Worm (Caenorhabditis elegans) whole organism, L1 larva: ENCODE data around the gene F48C5.2.

Experiments
- C04F5.9 ChIP-seq: sonication (generic microtip); optimal IDR thresholded peaks from 2 replicates; lab custom pipeline; 2016; ENCODE audit warnings: missing genetic modification characterization, missing compliant biosample characterization
- C34B4.2 ChIP-seq: sonication (generic microtip); optimal IDR thresholded peaks from 2 replicates; lab custom pipeline; 2017; ENCODE audit warnings: mild to moderate bottlenecking, missing genetic modification characterization, missing compliant biosample characterization
- F16B12.6 ChIP-seq: fragments of 150-350 bp; optimal IDR thresholded peaks from 2 replicates; lab custom pipeline; 2014; ENCODE audit warnings: missing biosample characterization, missing genetic modification characterization
- aha-1 ChIP-seq: fragments of 150-350 bp; optimal IDR thresholded peaks from 2 replicates; lab custom pipeline; 2014; ENCODE audit warnings: missing biosample characterization, missing genetic modification characterization
- alr-1 ChIP-seq: fragments of 200-800 bp; sonication (Bioruptor generic); optimal IDR thresholded peaks from 2 replicates; lab custom pipeline; 2018; ENCODE audit warnings: borderline replicate concordance, mild to moderate bottlenecking, missing genetic modification characterization, missing compliant biosample characterization
- ama-1 ChIP-seq: fragments of 150-350 bp; optimal IDR thresholded peaks from 2 replicates; lab custom pipeline; 2014
- blmp-1 ChIP-seq: fragments of 150-350 bp; optimal IDR thresholded peaks from 2 replicates; lab custom pipeline; 2014; ENCODE audit warnings: missing biosample characterization, missing genetic modification characterization
- ceh-88 ChIP-seq: fragments of 200-800 bp; sonication (Bioruptor generic); IDR thresholded peaks from 2 replicates; pipeline ENCODE4 v1.3.6; 2022; ENCODE audit warnings: missing genetic modification characterization, missing compliant biosample characterization
- ceh-90 ChIP-seq: sonication (generic microtip); optimal IDR thresholded peaks from 2 replicates; lab custom pipeline; 2016; ENCODE audit warnings: missing genetic modification characterization, missing compliant biosample characterization
- ces-1 ChIP-seq: fragments of 150-350 bp; optimal IDR thresholded peaks from 2 replicates; lab custom pipeline; 2014; ENCODE audit warnings: missing biosample characterization, missing genetic modification reagents, missing genetic modification characterization
- dpl-1 ChIP-seq, 3 experiments: fragments of 150-350 bp in 2 of 3; sonication (generic microtip) in 1 of 3; optimal IDR thresholded peaks; 2 replicates each; lab custom pipeline; 2014 to 2017; ENCODE audit warnings: missing biosample characterization in 3 of 3, missing genetic modification characterization in 3 of 3, missing genetic modification reagents in 3 of 3
- dsc-1 ChIP-seq: sonication (generic microtip); optimal IDR thresholded peaks from 2 replicates; lab custom pipeline; 2016; ENCODE audit warnings: mild to moderate bottlenecking, missing genetic modification characterization, missing compliant biosample characterization
- egl-27 ChIP-seq, 2 experiments: fragments of 150-350 bp in 1 of 2; sonication (generic microtip); optimal IDR thresholded peaks; 3 replicates each; lab custom pipeline; 2017 to 2018; ENCODE audit warnings: missing biosample characterization in 2 of 2, missing genetic modification characterization in 2 of 2, missing genetic modification reagents in 2 of 2
- elt-2 ChIP-seq: sonication (generic microtip); optimal IDR thresholded peaks from 2 replicates; lab custom pipeline; 2016; ENCODE audit warnings: missing genetic modification characterization, mild to moderate bottlenecking, inconsistent platforms, missing compliant biosample characterization, missing genetic modification reagents
- elt-3 ChIP-seq, 6 experiments: fragments of 150-350 bp in 1 of 6; sonication (generic microtip); optimal IDR thresholded peaks; 2 replicates each; lab custom pipeline; 2017 to 2018; ENCODE audit warnings: missing biosample characterization in 6 of 6, missing genetic modification characterization in 6 of 6, inconsistent platforms in 1 of 6
- hlh-4 ChIP-seq: sonication (generic microtip); optimal IDR thresholded peaks from 2 replicates; lab custom pipeline; 2016; ENCODE audit warnings: mild to moderate bottlenecking, missing genetic modification characterization, missing compliant biosample characterization
- hpl-2 ChIP-seq: fragments of 150-350 bp; optimal IDR thresholded peaks from 2 replicates; lab custom pipeline; 2014; ENCODE audit warnings: missing biosample characterization, missing genetic modification reagents, missing genetic modification characterization
- isw-1 ChIP-seq: fragments of 200-800 bp; sonication (Bioruptor generic); IDR thresholded peaks from 2 replicates; pipeline ENCODE4 v1.3.6; 2022; ENCODE audit warnings: missing genetic modification characterization, missing compliant biosample characterization
- lin-14 ChIP-seq: fragments of 200-800 bp; sonication (Bioruptor generic); optimal IDR thresholded peaks from 2 replicates; lab custom pipeline; 2018; ENCODE audit warnings: mild to moderate bottlenecking, missing genetic modification characterization, moderate library complexity, missing compliant biosample characterization
- lin-15B ChIP-seq: fragments of 150-350 bp; sonication (generic microtip); optimal IDR thresholded peaks from 3 replicates; lab custom pipeline; 2014; ENCODE audit warnings: missing biosample characterization, missing genetic modification characterization
- lin-39 ChIP-seq: fragments of 150-350 bp; optimal IDR thresholded peaks from 2 replicates; lab custom pipeline; 2014; ENCODE audit warnings: missing biosample characterization, missing genetic modification reagents, missing genetic modification characterization
- lir-3 ChIP-seq: sonication (generic microtip); optimal IDR thresholded peaks from 2 replicates; lab custom pipeline; 2016; ENCODE audit warnings: mild to moderate bottlenecking, missing genetic modification characterization, moderate library complexity, missing compliant biosample characterization; ENCODE audit not compliant: poor library complexity
- mab-9 ChIP-seq: fragments of 200-800 bp; sonication (Bioruptor generic); IDR thresholded peaks from 2 replicates; pipeline ENCODE4 v1.3.6; 2022; ENCODE audit warnings: missing genetic modification reagents, missing genetic modification characterization, missing compliant biosample characterization
- nhr-11 ChIP-seq: fragments of 150-350 bp; optimal IDR thresholded peaks from 2 replicates; lab custom pipeline; 2014; ENCODE audit warnings: missing biosample characterization, missing genetic modification characterization
- nhr-20 ChIP-seq: sonication (generic microtip); optimal IDR thresholded peaks from 2 replicates; lab custom pipeline; 2016; ENCODE audit warnings: mild to moderate bottlenecking, missing genetic modification characterization, missing compliant biosample characterization
- nhr-47 ChIP-seq: sonication (generic microtip); optimal IDR thresholded peaks from 2 replicates; lab custom pipeline; 2016; ENCODE audit warnings: mild to moderate bottlenecking, missing genetic modification characterization, moderate library complexity, missing compliant biosample characterization
- nhr-76 ChIP-seq: sonication (generic microtip); optimal IDR thresholded peaks from 2 replicates; lab custom pipeline; 2017; ENCODE audit warnings: missing biosample characterization, missing genetic modification characterization
- nhr-77 ChIP-seq: fragments of 150-350 bp; optimal IDR thresholded peaks from 2 replicates; lab custom pipeline; 2014; ENCODE audit warnings: missing biosample characterization, missing genetic modification characterization
- nhr-85 ChIP-seq: sonication (generic microtip); peaks from one replicate; lab custom pipeline; 2016; ENCODE audit warnings: missing genetic modification characterization, inconsistent platforms, missing compliant biosample characterization
- nhr-90 ChIP-seq: sonication (generic microtip); optimal IDR thresholded peaks from 2 replicates; lab custom pipeline; 2016; ENCODE audit warnings: mild to moderate bottlenecking, missing genetic modification characterization, missing compliant biosample characterization; ENCODE audit not compliant: poor library complexity
- pag-3 ChIP-seq: sonication (generic microtip); optimal IDR thresholded peaks from 2 replicates; lab custom pipeline; 2017; ENCODE audit warnings: missing genetic modification characterization, mild to moderate bottlenecking, missing compliant biosample characterization, antibody characterized with exemption, borderline replicate concordance; ENCODE audit not compliant: insufficient read depth
- pax-3 ChIP-seq: fragments of 200-800 bp; sonication (Bioruptor generic); optimal IDR thresholded peaks from 2 replicates; lab custom pipeline; 2018; ENCODE audit warnings: mild to moderate bottlenecking, missing genetic modification characterization, moderate library complexity, missing compliant biosample characterization
- pqm-1 ChIP-seq: sonication (generic microtip); optimal IDR thresholded peaks from 3 replicates; lab custom pipeline; 2017; ENCODE audit warnings: missing biosample characterization, missing genetic modification characterization
- swsn-7 ChIP-seq: sonication (generic microtip); optimal IDR thresholded peaks from 2 replicates; lab custom pipeline; 2016; ENCODE audit warnings: missing genetic modification characterization, missing compliant biosample characterization
- tbx-2 ChIP-seq: sonication (generic microtip); optimal IDR thresholded peaks from 2 replicates; lab custom pipeline; 2016; ENCODE audit warnings: missing genetic modification characterization, missing compliant biosample characterization
- tlp-1 ChIP-seq: fragments of 150-350 bp; optimal IDR thresholded peaks from 2 replicates; lab custom pipeline; 2014; ENCODE audit warnings: missing biosample characterization, missing genetic modification characterization
- unc-62 ChIP-seq: fragments of 150-350 bp; optimal IDR thresholded peaks from 2 replicates; lab custom pipeline; 2014; ENCODE audit warnings: missing biosample characterization, missing genetic modification reagents, missing genetic modification characterization
- unc-98 ChIP-seq: fragments of 200-800 bp; sonication (Bioruptor generic); IDR thresholded peaks from 2 replicates; pipeline ENCODE4 v1.3.6; 2022; ENCODE audit warnings: missing genetic modification characterization, missing compliant biosample characterization
- vab-15 ChIP-seq: sonication (generic microtip); optimal IDR thresholded peaks from 2 replicates; lab custom pipeline; 2017; ENCODE audit warnings: missing genotype, mild to moderate bottlenecking, missing genetic modification characterization, missing compliant biosample characterization
- xbp-1 ChIP-seq: sonication (generic microtip); optimal IDR thresholded peaks from 2 replicates; lab custom pipeline; 2016; ENCODE audit warnings: missing genetic modification characterization, missing compliant biosample characterization
- zag-1 ChIP-seq: fragments of 150-350 bp; optimal IDR thresholded peaks from 2 replicates; lab custom pipeline; 2014; ENCODE audit warnings: missing biosample characterization, missing genetic modification characterization
- ztf-11 ChIP-seq, 2 experiments: sonication (generic microtip); optimal IDR thresholded peaks; 2 replicates each; lab custom pipeline; 2016 to 2017; ENCODE audit warnings: missing genetic modification characterization in 2 of 2, missing biosample characterization in 1 of 2, missing compliant biosample characterization in 1 of 2

F48C5.2 gene

ce11 chrX:11454231-11454630 is at the start of gene F48C5.2:
Gene F48C5.2 (minus strand): TSS chrX:11454331.
- TF ChIP-seq C34B4.2 (tag; lab: Kevin White, UChicago), result no peak
- TF ChIP-seq lin-14 (GFP tag; lab: Kevin White, UChicago), result peak; percentile 30
- TF ChIP-seq ceh-90 (tag; lab: Kevin White, UChicago), result no peak
- TF ChIP-seq nhr-47, result no peak
- TF ChIP-seq unc-62 (GFP tag; lab: Kevin White, UChicago), result no peak
- no peak for TF ChIP-seq hlh-4
- TF ChIP-seq ceh-88 (GFP tag; lab: Robert Waterston, UW), result no peak
- TF ChIP-seq isw-1, result no peak
- TF ChIP-seq pax-3 (tag; lab: Kevin White, UChicago), result no peak
- TF ChIP-seq lin-39 (tag; lab: Kevin White, UChicago), result no peak
- peak; percentile 43 for TF ChIP-seq blmp-1

DNA sequence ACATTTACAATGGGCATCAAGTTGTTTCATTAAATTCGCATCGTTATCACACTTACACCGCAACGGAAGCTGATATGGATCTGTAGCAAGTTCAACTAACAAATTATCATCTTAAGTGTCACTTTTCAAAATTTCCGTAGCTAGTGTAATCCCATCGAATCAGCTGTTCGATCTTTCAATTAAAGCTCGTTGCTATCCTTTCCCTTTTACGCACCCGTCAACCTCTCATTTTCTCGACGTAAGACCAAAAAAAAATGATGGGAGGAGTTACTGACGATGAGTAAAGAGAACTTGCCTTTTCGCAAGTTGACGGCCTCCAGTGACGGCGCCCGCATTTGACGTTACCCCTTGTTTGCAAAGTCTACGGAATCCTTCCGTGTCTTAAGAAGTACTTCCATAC is 47.8 kb upstream of the F48C5.2 start, which contains the start of gene F29G6.1:
F29G6.1 (plus strand) TSS at position 301 of the 400 bp plus-strand sequence.
- TF ChIP-seq ama-1 (lab: Kevin White, UChicago) (no peak), nhr-11 (tag; lab: Kevin White, UChicago) (no peak), tlp-1 (no peak), tbx-2 (tag; lab: Kevin White, UChicago) (no peak), nhr-20 (no peak), aha-1 (no peak), ces-1 (no peak), nhr-77 (tag; lab: Kevin White, UChicago) (no peak), blmp-1 (no peak), nhr-76 (tag; lab: Kevin White, UChicago) (no peak), unc-62 (GFP tag; lab: Kevin White, UChicago) (no peak), swsn-7 (tag; lab: Kevin White, UChicago) (no peak), nhr-85 (tag; lab: Kevin White, UChicago) (no peak), pag-3 (tag; lab: Kevin White, UChicago) (no peak), xbp-1 (tag; lab: Kevin White, UChicago) (no peak), nhr-90 (tag; lab: Kevin White, UChicago) (no peak), C04F5.9 (tag; lab: Kevin White, UChicago) (no peak), ztf-11 (tag; optimal IDR thresholded peaks at IDR 0.05; lab: Kevin White, UChicago) (no peak), hpl-2 (no peak)
- TF ChIP-seq, all 84 proteins: peak for 0

ce11 chrX:11500589-11500988 is 46.5 kb upstream of the F48C5.2 start:
- no peak for TF ChIP-seq dsc-1 (tag; lab: Kevin White, UChicago)
- peak; percentile 34 for TF ChIP-seq elt-2 (tag; lab: Kevin White, UChicago)

ce11 chrX:11499738-11500137 is 45.6 kb upstream of the F48C5.2 start, which contains the start of gene T25C12.3:
Gene T25C12.3 (minus strand): TSS chrX:11499999.
- no peak for TF ChIP-seq xbp-1 (tag; lab: Kevin White, UChicago)
- TF ChIP-seq elt-2 (tag; lab: Kevin White, UChicago), result peak; percentile 47

- TF ChIP-seq nhr-47, result no peak
- no peak for TF ChIP-seq isw-1
- peak; percentile 23 for TF ChIP-seq elt-2 (tag; lab: Kevin White, UChicago)
- TF ChIP-seq egl-27 (tag; optimal IDR thresholded peaks at IDR 0.05; lab: Kevin White, UChicago), result no peak
- TF ChIP-seq, all 84 proteins: peak for 1
Observed at ce11 chrX:11498871-11499270, 44.7 kb upstream of the F48C5.2 start.

DNA sequence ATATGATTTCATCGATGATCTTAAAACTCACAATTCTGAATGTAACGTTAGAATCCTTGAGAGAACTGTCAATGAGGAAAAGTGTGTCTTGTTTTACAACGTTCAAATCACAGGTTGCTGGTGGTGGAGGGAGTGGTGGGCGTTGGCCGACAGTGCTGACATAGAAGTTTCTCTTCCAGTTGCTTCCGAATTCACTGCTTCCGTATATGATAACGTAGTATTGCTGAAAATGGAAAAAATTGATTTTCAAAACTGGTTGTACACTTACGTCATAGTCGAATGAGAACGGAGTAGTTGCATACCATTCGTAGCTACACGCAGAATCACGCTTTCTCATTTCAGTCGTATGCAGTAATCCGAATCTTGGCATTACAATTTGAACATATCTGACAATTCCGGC is 37.7 kb upstream of the F48C5.2 start:
- no peak for TF ChIP-seq unc-98
- TF ChIP-seq tlp-1, result no peak
- TF ChIP-seq nhr-76 (tag; lab: Kevin White, UChicago), result no peak
- no peak for TF ChIP-seq pqm-1
- no peak for TF ChIP-seq alr-1
- no peak for TF ChIP-seq elt-3 (tag; optimal IDR thresholded peaks at IDR 0.05; lab: Kevin White, UChicago)
- no peak for TF ChIP-seq ztf-11 (tag; optimal IDR thresholded peaks at IDR 0.05; lab: Kevin White, UChicago)
- TF ChIP-seq lin-39 (tag; lab: Kevin White, UChicago), result no peak
- no peak for TF ChIP-seq lir-3 (tag; lab: Kevin White, UChicago)
- no peak for TF ChIP-seq zag-1 (tag; lab: Kevin White, UChicago)
- TF ChIP-seq aha-1, result no peak
- no peak for TF ChIP-seq lin-15B (tag; lab: Kevin White, UChicago)
- no peak for TF ChIP-seq mab-9
- TF ChIP-seq vab-15 (tag; lab: Kevin White, UChicago), result no peak
- no peak for TF ChIP-seq ces-1
- no peak for TF ChIP-seq dpl-1 (GFP tag; optimal IDR thresholded peaks at IDR 0.05; lab: Kevin White, UChicago)
- TF ChIP-seq hpl-2, result no peak
- TF ChIP-seq F16B12.6, result no peak
